Fruit fly (Drosophila melanogaster) whole organism, embryonic: ENCODE results near the gene CG34008.

Experiments
- Blimp-1 ChIP-seq: fragments of 200-800 bp; sonication (Bioruptor generic); optimal IDR thresholded peaks from 3 replicates; lab custom pipeline; 2018; ENCODE audit warnings: missing biosample characterization, missing genetic modification characterization, mild to moderate bottlenecking, moderate library complexity, missing genetic modification reagents
- BtbVII ChIP-seq: fragments of 200-800 bp; sonication (Bioruptor generic); optimal IDR thresholded peaks from 3 replicates; lab custom pipeline; 2017; ENCODE audit warnings: missing biosample characterization, mild to moderate bottlenecking, missing genetic modification characterization
- CG11093 ChIP-seq: fragments of 200-800 bp; sonication (Bioruptor generic); IDR thresholded peaks from 3 replicates; pipeline ENCODE4 v1.3.6; 2022; ENCODE audit warnings: missing biosample characterization, missing genetic modification characterization
- CG12769 ChIP-seq: fragments of 200-800 bp; sonication (Bioruptor generic); optimal IDR thresholded peaks from 2 replicates; lab custom pipeline; 2019; ENCODE audit warnings: missing biosample characterization, mild to moderate bottlenecking, missing genetic modification characterization, moderate library complexity
- CG13287 ChIP-seq: fragments of 200-800 bp; sonication (Bioruptor generic); IDR thresholded peaks from 2 replicates; pipeline ENCODE4 v1.3.6; 2022; ENCODE audit warnings: missing biosample characterization, missing genetic modification characterization; ENCODE audit not compliant: partially characterized antibody
- CG13894 ChIP-seq: fragments of 200-800 bp; sonication (Bioruptor generic); optimal IDR thresholded peaks from 3 replicates; lab custom pipeline; 2018; ENCODE audit warnings: missing biosample characterization, mild to moderate bottlenecking, missing genetic modification characterization, moderate library complexity
- CG15073 ChIP-seq: fragments of 200-800 bp; sonication (Bioruptor generic); optimal IDR thresholded peaks from 2 replicates; lab custom pipeline; 2016; ENCODE audit warnings: missing biosample characterization, missing genetic modification characterization
- CG16813 ChIP-seq: fragments of 200-800 bp; sonication (Bioruptor generic); IDR thresholded peaks from 3 replicates; pipeline ENCODE4 v1.3.6; 2022; ENCODE audit warnings: missing biosample characterization, missing genetic modification characterization; ENCODE audit not compliant: partially characterized antibody
- CG2202 ChIP-seq: fragments of 200-800 bp; sonication (Bioruptor generic); optimal IDR thresholded peaks from 2 replicates; lab custom pipeline; 2018; ENCODE audit warnings: missing biosample characterization, mild to moderate bottlenecking, missing genetic modification characterization
- CG3163 ChIP-seq: fragments of 200-800 bp; sonication (Bioruptor generic); optimal IDR thresholded peaks from 3 replicates; lab custom pipeline; 2016; ENCODE audit warnings: missing biosample characterization, missing genetic modification characterization
- CG32767 ChIP-seq: fragments of 200-800 bp; sonication (Bioruptor generic); IDR thresholded peaks from 2 replicates; pipeline ENCODE4 v1.3.6; 2022; ENCODE audit warnings: missing biosample characterization, missing genetic modification characterization
- CG3995 ChIP-seq: fragments of 200-800 bp; sonication (Bioruptor generic); optimal IDR thresholded peaks from 3 replicates; lab custom pipeline; 2016; ENCODE audit warnings: missing biosample characterization, missing genetic modification characterization
- CG5180 ChIP-seq: fragments of 200-800 bp; sonication (Bioruptor generic); optimal IDR thresholded peaks from 3 replicates; lab custom pipeline; 2017; ENCODE audit warnings: missing biosample characterization, missing genetic modification characterization, mild to moderate bottlenecking, moderate library complexity, missing genetic modification reagents
- CG7745 ChIP-seq: fragments of 200-800 bp; sonication (Bioruptor generic); optimal IDR thresholded peaks from 2 replicates; lab custom pipeline; 2018; ENCODE audit warnings: missing biosample characterization, mild to moderate bottlenecking, missing genetic modification characterization, moderate library complexity
- CG9797 ChIP-seq: fragments of 200-800 bp; sonication (Bioruptor generic); optimal IDR thresholded peaks from 3 replicates; lab custom pipeline; 2018; ENCODE audit warnings: missing biosample characterization, mild to moderate bottlenecking, missing genetic modification characterization
- CG9932 ChIP-seq: fragments of 200-800 bp; sonication (Bioruptor generic); IDR thresholded peaks from 2 replicates; pipeline ENCODE4 v1.3.6; 2022; ENCODE audit warnings: missing biosample characterization, missing genetic modification characterization
- CTCF ChIP-seq: fragments of 200-800 bp; sonication (Bioruptor generic); optimal IDR thresholded peaks from 2 replicates; lab custom pipeline; 2017; ENCODE audit warnings: missing biosample characterization, mild to moderate bottlenecking, missing genetic modification characterization, moderate library complexity
- Deaf1 ChIP-seq: fragments of 200-800 bp; optimal IDR thresholded peaks from 3 replicates; lab custom pipeline; 2019; ENCODE audit warnings: missing biosample characterization, mild to moderate bottlenecking, missing genetic modification characterization, moderate library complexity
- Ets65A ChIP-seq: fragments of 200-800 bp; sonication (Bioruptor generic); peaks from one replicate; lab custom pipeline; 2016; ENCODE audit warnings: missing biosample characterization, missing genetic modification characterization
- HHEX ChIP-seq: fragments of 200-800 bp; sonication (Bioruptor generic); optimal IDR thresholded peaks from 3 replicates; lab custom pipeline; 2017; ENCODE audit warnings: missing biosample characterization, mild to moderate bottlenecking, missing genetic modification characterization, missing genetic modification reagents
- Hey ChIP-seq: fragments of 200-800 bp; sonication (Bioruptor generic); optimal IDR thresholded peaks from 3 replicates; lab custom pipeline; 2018; ENCODE audit warnings: missing biosample characterization, mild to moderate bottlenecking, missing genetic modification characterization
- Hr78 ChIP-seq, 2 experiments: fragments of 200-800 bp in 1 of 2; fragments of >200 bp in 1 of 2; sonication (Bioruptor generic) in 1 of 2; optimal IDR thresholded peaks; 2 replicates each; lab custom pipeline; 2017 to 2019; ENCODE audit warnings: missing biosample characterization in 2 of 2, missing genetic modification characterization in 2 of 2, mild to moderate bottlenecking in 1 of 2, moderate library complexity in 1 of 2
- Jarid2 ChIP-seq: fragments of 200-800 bp; sonication (Bioruptor generic); optimal IDR thresholded peaks from 3 replicates; lab custom pipeline; 2017; ENCODE audit warnings: mild to moderate bottlenecking, missing biosample characterization, missing genetic modification reagents, missing genetic modification characterization
- MESR4 ChIP-seq: fragments of 200-800 bp; sonication (Bioruptor generic); optimal IDR thresholded peaks from 2 replicates; lab custom pipeline; 2018; ENCODE audit warnings: missing biosample characterization, mild to moderate bottlenecking, missing genetic modification characterization, moderate library complexity
- Med ChIP-seq: fragments of 200-800 bp; sonication (Bioruptor generic); peaks from one replicate; lab custom pipeline; 2016; ENCODE audit warnings: missing biosample characterization, missing genetic modification characterization, mild to moderate bottlenecking, inconsistent platforms, moderate library complexity
- Meics ChIP-seq: fragments of 200-800 bp; sonication (Bioruptor generic); optimal IDR thresholded peaks from 2 replicates; lab custom pipeline; 2017; ENCODE audit warnings: missing biosample characterization, mild to moderate bottlenecking, missing genetic modification characterization
- Trl ChIP-seq, 3 experiments: fragments of >200 bp in 2 of 3; fragments of 200-800 bp in 1 of 3; sonication (Bioruptor generic) in 1 of 3; optimal IDR thresholded peaks; 2 replicates in 1 of 3; 3 replicates in 2 of 3; lab custom pipeline; 2016 to 2017; ENCODE audit warnings: missing biosample characterization in 1 of 3, missing genetic modification characterization in 1 of 3
- ato ChIP-seq: fragments of 200-800 bp; sonication (Bioruptor generic); IDR thresholded peaks from 2 replicates; pipeline ENCODE4 v1.3.6; 2022; ENCODE audit warnings: missing biosample characterization, missing genetic modification characterization; ENCODE audit not compliant: partially characterized antibody
- bbx ChIP-seq: fragments of 200-800 bp; sonication (Bioruptor generic); IDR thresholded peaks from 2 replicates; pipeline ENCODE4 v1.3.6; 2022; ENCODE audit warnings: missing biosample characterization, missing genetic modification characterization; ENCODE audit not compliant: partially characterized antibody
- btn ChIP-seq: fragments of 200-800 bp; sonication (Bioruptor generic); optimal IDR thresholded peaks from 2 replicates; lab custom pipeline; 2016; ENCODE audit warnings: missing biosample characterization, missing genetic modification characterization
- chinmo ChIP-seq: fragments of 200-800 bp; sonication (Bioruptor generic); IDR thresholded peaks from 4 replicates; pipeline ENCODE4 v1.3.6; 2022; ENCODE audit warnings: missing biosample characterization, missing genetic modification characterization; ENCODE audit not compliant: partially characterized antibody
- ci ChIP-seq: fragments of 200-800 bp; sonication (Bioruptor generic); IDR thresholded peaks from 3 replicates; pipeline ENCODE4 v1.3.6; 2022; ENCODE audit warnings: missing biosample characterization, missing genetic modification characterization
- corto ChIP-seq: fragments of 200-800 bp; sonication (Bioruptor generic); optimal IDR thresholded peaks from 2 replicates; lab custom pipeline; 2016; ENCODE audit warnings: missing biosample characterization, mild to moderate bottlenecking, missing genetic modification characterization, moderate library complexity
- crol ChIP-seq: fragments of 200-800 bp; sonication (Bioruptor generic); IDR thresholded peaks from 2 replicates; pipeline ENCODE4 v1.3.6; 2022; ENCODE audit warnings: missing biosample characterization, missing genetic modification characterization
- grn ChIP-seq: fragments of 200-800 bp; sonication (Bioruptor generic); optimal IDR thresholded peaks from 3 replicates; lab custom pipeline; 2017; ENCODE audit warnings: missing biosample characterization, missing genetic modification characterization
- gro ChIP-seq: fragments of 200-800 bp; sonication (Bioruptor generic); optimal IDR thresholded peaks from 2 replicates; lab custom pipeline; 2016; ENCODE audit warnings: missing biosample characterization, missing genetic modification characterization
- lbe ChIP-seq: fragments of 200-800 bp; sonication (Bioruptor generic); optimal IDR thresholded peaks from 2 replicates; lab custom pipeline; 2016; ENCODE audit warnings: missing biosample characterization, mild to moderate bottlenecking, missing genetic modification characterization
- lmd ChIP-seq: fragments of 200-800 bp; sonication (Bioruptor generic); IDR thresholded peaks from 2 replicates; pipeline ENCODE4 v1.3.6; 2022; ENCODE audit warnings: missing biosample characterization, missing genetic modification characterization
- mld ChIP-seq: fragments of 200-800 bp; sonication (Bioruptor generic); IDR thresholded peaks from 3 replicates; pipeline ENCODE4 v1.3.6; 2022; ENCODE audit warnings: missing biosample characterization, missing genetic modification characterization; ENCODE audit not compliant: partially characterized antibody
- nom ChIP-seq: fragments of 200-800 bp; sonication (Bioruptor generic); optimal IDR thresholded peaks from 2 replicates; lab custom pipeline; 2017; ENCODE audit warnings: missing biosample characterization, missing genetic modification characterization, mild to moderate bottlenecking, moderate library complexity, missing genetic modification reagents
- oc ChIP-seq: fragments of 200-800 bp; sonication (Bioruptor generic); optimal IDR thresholded peaks from 2 replicates; lab custom pipeline; 2018; ENCODE audit warnings: missing biosample characterization, mild to moderate bottlenecking, missing genetic modification characterization, moderate library complexity
- psq ChIP-seq: fragments of 200-800 bp; sonication (Bioruptor generic); optimal IDR thresholded peaks from 2 replicates; lab custom pipeline; 2017; ENCODE audit warnings: missing biosample characterization, missing genetic modification characterization
- pum ChIP-seq: fragments of 200-800 bp; sonication (Bioruptor generic); optimal IDR thresholded peaks from 2 replicates; lab custom pipeline; 2016; ENCODE audit warnings: missing biosample characterization, missing genetic modification characterization
- sens ChIP-seq: fragments of 200-800 bp; sonication (Bioruptor generic); peaks from one replicate; lab custom pipeline; 2016; ENCODE audit warnings: missing biosample characterization, missing genetic modification characterization
- tap ChIP-seq: fragments of 200-800 bp; optimal IDR thresholded peaks from 3 replicates; lab custom pipeline; 2019; ENCODE audit warnings: missing biosample characterization, mild to moderate bottlenecking, missing genetic modification characterization, moderate library complexity
- twi ChIP-seq: fragments of 200-800 bp; optimal IDR thresholded peaks from 2 replicates; lab custom pipeline; 2019; ENCODE audit warnings: missing biosample characterization, mild to moderate bottlenecking, missing genetic modification characterization, moderate library complexity
- zen ChIP-seq: fragments of 200-800 bp; sonication (Bioruptor generic); optimal IDR thresholded peaks from 3 replicates; lab custom pipeline; 2018; ENCODE audit warnings: missing biosample characterization, mild to moderate bottlenecking, missing genetic modification characterization, moderate library complexity

CG34008 gene

dm6 chr3R:20567507-20568222, 13.7 kb downstream of the CG34008 start:
- TF ChIP-seq CG11093 (GFP tag; lab: Robert Waterston, UW), result no peak
- peak; percentile 4 for TF ChIP-seq oc (tag; lab: Kevin White, UChicago)
- peak; percentile 10 for TF ChIP-seq Blimp-1
- TF ChIP-seq crol (GFP tag; lab: Robert Waterston, UW), result peak; percentile 62
- TF ChIP-seq Hr78 (GFP tag; optimal IDR thresholded peaks at IDR 0.05; lab: Kevin White, UChicago), result peak in 1 of 2 experiments; percentile 28
- TF ChIP-seq CG12769 (tag; lab: Kevin White, UChicago), result peak; percentile 23
- peak; percentile 86 for TF ChIP-seq CG13894
- TF ChIP-seq CTCF (GFP tag; lab: Kevin White, UChicago), result no peak
- TF ChIP-seq lmd, result no peak
- no peak for TF ChIP-seq CG2202
- TF ChIP-seq psq (GFP tag; lab: Kevin White, UChicago), result no peak
- peak; percentile 38 for TF ChIP-seq Med (GFP tag; lab: Kevin White, UChicago)
- TF ChIP-seq sens (GFP tag; lab: Kevin White, UChicago), result peak; percentile 37
- TF ChIP-seq MESR4, result no peak
- peak; percentile 8 for TF ChIP-seq Ets65A (GFP tag; lab: Kevin White, UChicago)
- 0 out of 4 replicates have a peak, but pooled peaks have one; percentile 52 for TF ChIP-seq chinmo (GFP tag; lab: Robert Waterston, UW)
- peak; percentile 41 for TF ChIP-seq twi
- no peak for TF ChIP-seq CG7745
- peak; percentile 39 for TF ChIP-seq zen (tag; lab: Kevin White, UChicago)
- TF ChIP-seq, all 482 proteins: peak for 12

dm6 chr3R:20565546-20565948, 15.8 kb downstream of the CG34008 start:
- TF ChIP-seq tap (tag; lab: Kevin White, UChicago), result no peak
- TF ChIP-seq ato (GFP tag; lab: Robert Waterston, UW), result 0 out of 2 replicates have a peak, but pooled peaks have one; percentile 27
- TF ChIP-seq Jarid2 (GFP tag; lab: Kevin White, UChicago), result peak; percentile 58
- TF ChIP-seq oc (tag; lab: Kevin White, UChicago), result peak; percentile 42
- no peak for TF ChIP-seq CG9797 (GFP tag; lab: Kevin White, UChicago)
- TF ChIP-seq BtbVII (GFP tag; lab: Kevin White, UChicago), result no peak
- peak; percentile 3 for TF ChIP-seq lbe (GFP tag; lab: Kevin White, UChicago)
- 0 out of 2 replicates have a peak, but pooled peaks have one; percentile 28 for TF ChIP-seq CG32767 (GFP tag; lab: Robert Waterston, UW)
- TF ChIP-seq corto, result peak; percentile 20
- peak; percentile 49; the same call in 2 of the 3 replicates for TF ChIP-seq ci (GFP tag; lab: Robert Waterston, UW)
- no peak for TF ChIP-seq Meics (GFP tag; lab: Kevin White, UChicago)
- peak; percentile 35; the same call in 1 of the 2 replicates for TF ChIP-seq bbx (GFP tag; lab: Robert Waterston, UW)
- TF ChIP-seq mld (GFP tag; lab: Robert Waterston, UW), result no peak
- TF ChIP-seq CG3995 (GFP tag; lab: Kevin White, UChicago), result peak; percentile 12
- TF ChIP-seq CG3163 (GFP tag; lab: Kevin White, UChicago), result peak; percentile 86
- no peak for TF ChIP-seq gro (GFP tag; lab: Kevin White, UChicago)
- TF ChIP-seq CG5180 (GFP tag; lab: Kevin White, UChicago), result peak; percentile 13
- TF ChIP-seq CG16813 (GFP tag; lab: Robert Waterston, UW), result no peak
- peak; percentile 54 for TF ChIP-seq nom
- peak; percentile 61; the same call in 1 of the 4 replicates for TF ChIP-seq chinmo (GFP tag; lab: Robert Waterston, UW)
- TF ChIP-seq CG9932, result no peak
- TF ChIP-seq CG13287 (GFP tag; lab: Robert Waterston, UW), result peak; percentile 36; the same call in 1 of the 2 replicates
- peak; percentile 38 for TF ChIP-seq Ets65A (GFP tag; lab: Kevin White, UChicago)
- no peak for TF ChIP-seq HHEX (GFP tag; lab: Kevin White, UChicago)
- no peak for TF ChIP-seq CG15073 (GFP tag; lab: Kevin White, UChicago)
- TF ChIP-seq Deaf1, result peak; percentile 69
- peak; percentile 46 for TF ChIP-seq CG12769 (tag; lab: Kevin White, UChicago)
- no peak for TF ChIP-seq Hey (tag; lab: Kevin White, UChicago)
- TF ChIP-seq pum (GFP tag; lab: Kevin White, UChicago), result no peak
- no peak for TF ChIP-seq btn (GFP tag; lab: Kevin White, UChicago)
- peak; percentile 44 to 53 for TF ChIP-seq Trl (optimal IDR thresholded peaks at IDR 0.05; lab: Kevin White, UChicago)
- no peak for TF ChIP-seq Trl (GFP tag; optimal IDR thresholded peaks at IDR 0.05; lab: Kevin White, UChicago)
- peak; percentile 76 for TF ChIP-seq grn
